Worm (Caenorhabditis elegans) whole organism, midembryonic: ENCODE results near the gene H12C20.7.

Source experiments
- T22C8.4 ChIP-seq: fragments of 200-800 bp; sonication (Bioruptor generic); IDR thresholded peaks from 2 replicates; pipeline ENCODE4 v1.3.6; 2022; ENCODE audit warnings: missing genetic modification characterization, missing compliant biosample characterization
- cog-1 ChIP-seq: sonication (generic microtip); optimal IDR thresholded peaks from 2 replicates; lab custom pipeline; 2016; ENCODE audit warnings: missing genetic modification characterization, missing compliant biosample characterization
- flt-1 ChIP-seq: fragments of 200-800 bp; sonication (Bioruptor generic); IDR thresholded peaks from 2 replicates; pipeline ENCODE4 v1.3.6; 2022; ENCODE audit warnings: missing genetic modification characterization, missing compliant biosample characterization
- klf-2 ChIP-seq: fragments of 200-800 bp; sonication (Bioruptor generic); conservative IDR thresholded peaks from 2 replicates; pipeline ENCODE4 v1.3.6; 2022; ENCODE audit warnings: missing genetic modification reagents, missing genetic modification characterization, missing compliant biosample characterization
- med-1 ChIP-seq: sonication (generic microtip); optimal IDR thresholded peaks from 2 replicates; lab custom pipeline; 2017; ENCODE audit warnings: missing genetic modification characterization, mild to moderate bottlenecking, missing compliant biosample characterization, antibody characterized with exemption, missing genetic modification reagents; ENCODE audit not compliant: insufficient read depth
- ref-1 ChIP-seq: fragments of 200-800 bp; sonication (Bioruptor generic); conservative IDR thresholded peaks from 2 replicates; pipeline ENCODE4 v1.3.6; 2022; ENCODE audit warnings: missing genetic modification reagents, missing genetic modification characterization, missing compliant biosample characterization
- tab-1 ChIP-seq: fragments of 200-800 bp; sonication (Bioruptor generic); IDR thresholded peaks from 2 replicates; pipeline ENCODE4 v1.3.6; 2022; ENCODE audit warnings: missing genetic modification characterization, missing compliant biosample characterization
- ztf-23 ChIP-seq: fragments of 200-800 bp; sonication (Bioruptor generic); IDR thresholded peaks from 2 replicates; pipeline ENCODE4 v1.3.6; 2022; ENCODE audit warnings: missing genetic modification reagents, missing genetic modification characterization, missing compliant biosample characterization
- ztf-29 ChIP-seq: fragments of 200-800 bp; sonication (Bioruptor generic); IDR thresholded peaks from 2 replicates; pipeline ENCODE4 v1.3.6; 2022; ENCODE audit warnings: missing genetic modification reagents, missing genetic modification characterization, missing compliant biosample characterization

Gene H12C20.7

DNA sequence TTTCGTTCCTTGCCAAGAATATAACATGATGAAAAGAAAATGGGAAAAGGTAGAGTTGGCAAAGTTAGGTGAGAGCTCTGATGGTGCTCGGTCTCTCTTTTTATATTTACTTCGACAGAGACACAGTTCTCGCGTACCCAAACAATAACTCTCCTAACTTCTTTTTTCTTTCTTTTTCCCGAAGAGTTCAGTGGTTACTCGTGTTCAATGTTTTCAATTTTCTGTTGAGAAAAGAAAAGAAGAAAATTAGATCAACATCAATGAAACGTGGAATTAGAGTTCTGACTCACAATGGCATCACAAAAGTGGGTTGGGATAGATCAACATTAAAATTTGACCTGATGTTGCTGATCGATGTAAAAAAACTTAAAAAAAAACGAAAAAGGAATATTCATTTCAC, 33.6 kb upstream of the H12C20.7 start, which contains the start of gene idpp-16:
TSS of gene idpp-16 (minus strand) at position 101 of the 400 bp plus-strand sequence.
- TF ChIP-seq cog-1: no peak
- no peak for TF ChIP-seq T22C8.4
- no peak for TF ChIP-seq ref-1
- no peak for TF ChIP-seq ztf-23 (GFP tag; lab: Robert Waterston, UW)
- TF ChIP-seq tab-1 (GFP tag; lab: Robert Waterston, UW): no peak
- TF ChIP-seq flt-1: no peak
- no peak for TF ChIP-seq klf-2 (GFP tag; lab: Robert Waterston, UW)
- no peak for TF ChIP-seq ztf-29
- no peak for TF ChIP-seq med-1 (GFP tag; lab: Kevin White, UChicago)

DNA sequence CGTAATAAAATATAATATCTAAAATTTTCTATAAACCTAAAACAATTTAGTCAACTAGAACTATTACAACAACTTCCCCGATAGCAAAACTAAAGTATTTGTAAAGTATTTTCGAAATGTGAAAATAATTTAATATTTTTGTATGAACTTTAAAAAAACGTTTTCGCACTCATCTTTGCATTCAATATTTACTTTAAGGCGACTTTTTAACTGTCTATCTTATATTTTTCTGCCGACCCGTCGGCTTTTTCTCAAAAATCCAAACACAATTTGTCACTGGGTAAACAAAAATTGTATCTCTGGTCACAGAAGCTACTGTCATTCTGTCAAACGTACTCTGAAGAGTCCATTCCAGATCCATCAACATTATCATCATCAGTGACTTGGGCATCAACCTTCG, 32.4 kb upstream of the H12C20.7 start:
- TF ChIP-seq tab-1 (GFP tag; lab: Robert Waterston, UW) (no peak), flt-1 (no peak), klf-2 (GFP tag; lab: Robert Waterston, UW) (no peak), ztf-29 (no peak), cog-1 (no peak), T22C8.4 (no peak), med-1 (GFP tag; lab: Kevin White, UChicago) (no peak), ref-1 (no peak), ztf-23 (GFP tag; lab: Robert Waterston, UW) (no peak)

DNA sequence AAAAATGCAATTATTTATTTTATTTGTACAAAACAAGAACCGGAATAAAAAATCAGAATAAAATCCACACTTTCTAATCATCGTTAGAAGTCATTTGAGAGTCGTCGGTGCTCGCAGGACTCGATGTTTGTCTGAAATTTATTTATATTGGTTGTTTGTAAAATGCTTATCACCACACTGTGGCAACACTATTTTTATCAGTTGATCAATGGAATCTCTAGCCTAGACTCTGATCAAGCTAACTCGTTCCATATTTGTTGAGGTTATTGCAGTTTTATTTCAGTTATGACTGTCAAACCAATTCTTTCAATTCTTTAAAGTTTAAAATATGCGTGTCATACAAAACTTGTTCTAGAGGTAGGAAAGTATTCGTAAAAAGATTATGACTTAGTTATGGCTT, 31.7 kb upstream of the H12C20.7 start, which contains the start of gene dhs-20:
TSS of gene dhs-20 (minus strand) at position 80 of the 400 bp plus-strand sequence.
- TF ChIP-seq klf-2 (GFP tag; lab: Robert Waterston, UW): no peak
- no peak for TF ChIP-seq ztf-23 (GFP tag; lab: Robert Waterston, UW)
- TF ChIP-seq cog-1: no peak
- no peak for TF ChIP-seq ztf-29
- TF ChIP-seq ref-1: no peak
- TF ChIP-seq tab-1 (GFP tag; lab: Robert Waterston, UW): no peak

DNA sequence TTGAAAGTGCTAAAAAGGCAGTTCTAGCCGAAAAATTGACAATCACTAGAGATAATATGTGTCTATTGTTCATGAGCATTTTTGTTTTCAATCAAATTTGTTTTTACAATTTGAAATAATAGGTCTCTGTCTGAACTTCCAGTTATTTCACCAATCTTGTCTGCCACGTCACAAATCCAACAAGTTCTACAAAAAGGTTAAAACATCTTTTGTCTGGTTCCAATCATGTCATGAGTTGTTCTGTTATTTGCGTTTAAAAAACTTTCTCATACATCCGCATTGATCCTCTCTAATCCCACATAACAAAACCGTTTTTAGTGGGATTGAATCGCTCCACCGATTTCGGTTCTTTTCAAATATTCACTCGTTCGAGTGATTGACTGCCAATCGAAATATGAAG, 28.0 kb upstream of the H12C20.7 start, which contains the start of gene F35B12.9:
TSS of gene F35B12.9 (plus strand) at position 372 of the 400 bp plus-strand sequence.
- no peak for TF ChIP-seq med-1 (GFP tag; lab: Kevin White, UChicago)
- no peak for TF ChIP-seq tab-1 (GFP tag; lab: Robert Waterston, UW)
- TF ChIP-seq T22C8.4: no peak
- no peak for TF ChIP-seq flt-1
- no peak for TF ChIP-seq ref-1
- no peak for TF ChIP-seq ztf-29
- TF ChIP-seq cog-1: no peak
- no peak for TF ChIP-seq ztf-23 (GFP tag; lab: Robert Waterston, UW)
- TF ChIP-seq klf-2 (GFP tag; lab: Robert Waterston, UW): no peak

DNA sequence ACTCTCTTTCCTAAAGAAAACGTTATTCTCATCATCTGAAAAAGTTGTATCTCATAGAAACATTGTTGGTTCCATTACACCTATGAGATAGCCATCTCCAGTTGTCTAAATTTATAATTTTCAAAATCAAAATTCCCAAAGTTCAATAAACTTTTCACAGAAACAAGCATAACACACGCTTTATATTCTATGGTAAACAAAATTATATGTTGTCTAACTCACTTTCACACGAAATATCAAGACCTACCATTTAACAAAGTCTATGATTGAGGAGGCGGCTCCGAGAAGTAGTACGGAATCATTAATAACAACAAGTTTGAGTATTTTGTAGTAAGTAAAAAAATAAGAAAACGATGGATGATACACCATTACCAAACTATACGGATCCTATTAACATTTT, 26.0 kb upstream of the H12C20.7 start, which contains the start of gene srx-84:
TSS of gene srx-84 (plus strand) at position 301 of the 400 bp plus-strand sequence.
- TF ChIP-seq ztf-23 (GFP tag; lab: Robert Waterston, UW) (no peak), med-1 (GFP tag; lab: Kevin White, UChicago) (no peak), flt-1 (no peak), cog-1 (no peak), ref-1 (no peak), T22C8.4 (no peak), tab-1 (GFP tag; lab: Robert Waterston, UW) (no peak), ztf-29 (no peak), klf-2 (GFP tag; lab: Robert Waterston, UW) (no peak)

DNA sequence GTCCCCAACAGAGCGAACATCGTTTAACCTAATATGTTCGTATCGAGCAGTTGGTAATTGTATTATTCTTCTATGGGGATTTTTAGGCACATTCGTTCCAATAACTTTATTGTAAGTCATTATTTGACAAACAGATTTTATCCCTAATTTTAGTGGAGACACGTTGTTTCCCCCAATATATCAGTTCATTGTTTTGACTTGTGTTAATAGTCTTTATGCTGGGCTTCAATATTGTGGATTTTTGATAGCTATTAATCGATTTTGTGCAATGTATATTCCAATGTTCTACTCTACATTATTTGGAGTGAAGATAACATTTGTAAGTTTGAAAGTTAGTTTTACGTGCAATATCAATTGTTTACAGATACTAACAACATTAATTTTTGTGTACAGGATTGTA, 21.1 kb upstream of the H12C20.7 start:
- TF ChIP-seq tab-1 (GFP tag; lab: Robert Waterston, UW) (no peak), ref-1 (no peak), klf-2 (GFP tag; lab: Robert Waterston, UW) (no peak), ztf-29 (no peak), T22C8.4 (no peak), ztf-23 (GFP tag; lab: Robert Waterston, UW) (no peak), med-1 (GFP tag; lab: Kevin White, UChicago) (no peak), cog-1 (no peak)

DNA sequence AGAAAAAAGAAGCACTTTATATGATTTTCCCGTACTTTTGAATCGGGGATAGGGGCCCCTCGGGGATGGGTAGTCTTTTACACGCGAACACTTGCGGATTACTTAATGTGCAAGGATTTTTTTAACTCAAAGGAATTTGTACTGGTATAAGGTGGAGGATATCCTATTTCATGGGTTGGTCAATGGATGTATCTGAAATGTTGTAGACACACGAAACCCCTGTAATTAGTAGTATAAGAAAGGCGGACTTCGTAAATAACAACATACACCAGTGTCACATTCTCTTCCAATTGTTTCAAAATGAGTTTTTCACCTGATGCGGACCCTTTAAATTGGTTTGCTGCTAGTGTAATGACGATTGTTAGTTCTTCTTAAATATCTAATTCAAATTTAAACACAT, 20.6 kb upstream of the H12C20.7 start, which contains the start of gene srx-80:
TSS of gene srx-80 (plus strand) at position 301 of the 400 bp plus-strand sequence.
- TF ChIP-seq ztf-23 (GFP tag; lab: Robert Waterston, UW): no peak
- no peak for TF ChIP-seq tab-1 (GFP tag; lab: Robert Waterston, UW)
- TF ChIP-seq med-1 (GFP tag; lab: Kevin White, UChicago): no peak
- TF ChIP-seq T22C8.4: no peak
- TF ChIP-seq flt-1: no peak
- no peak for TF ChIP-seq cog-1

DNA sequence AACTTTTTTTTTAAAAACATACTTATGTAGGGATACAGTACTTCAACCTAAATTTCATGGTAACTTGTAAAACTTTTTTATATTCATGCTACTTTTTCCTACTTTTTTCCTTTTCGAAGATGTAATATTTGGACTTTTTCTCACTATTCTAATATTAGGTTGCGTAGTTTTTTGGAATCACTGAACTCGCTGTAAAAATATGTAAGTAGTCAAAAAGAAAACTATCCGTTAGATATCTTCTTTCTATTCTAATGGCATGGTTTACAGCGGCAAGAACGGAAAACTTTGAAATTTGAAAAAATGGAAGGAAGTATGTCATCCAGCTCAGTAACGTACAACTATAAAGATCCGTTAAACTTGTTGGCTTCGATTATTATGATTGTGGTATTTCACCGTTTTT, 16.6 kb upstream of the H12C20.7 start, which contains the start of gene srx-82:
TSS of gene srx-82 (plus strand) at position 301 of the 400 bp plus-strand sequence.
- no peak for TF ChIP-seq klf-2 (GFP tag; lab: Robert Waterston, UW)
- TF ChIP-seq med-1 (GFP tag; lab: Kevin White, UChicago): no peak
- TF ChIP-seq tab-1 (GFP tag; lab: Robert Waterston, UW): no peak
- no peak for TF ChIP-seq cog-1
- TF ChIP-seq ztf-23 (GFP tag; lab: Robert Waterston, UW): no peak
- no peak for TF ChIP-seq flt-1
- no peak for TF ChIP-seq T22C8.4
- no peak for TF ChIP-seq ztf-29
- TF ChIP-seq ref-1: no peak

DNA sequence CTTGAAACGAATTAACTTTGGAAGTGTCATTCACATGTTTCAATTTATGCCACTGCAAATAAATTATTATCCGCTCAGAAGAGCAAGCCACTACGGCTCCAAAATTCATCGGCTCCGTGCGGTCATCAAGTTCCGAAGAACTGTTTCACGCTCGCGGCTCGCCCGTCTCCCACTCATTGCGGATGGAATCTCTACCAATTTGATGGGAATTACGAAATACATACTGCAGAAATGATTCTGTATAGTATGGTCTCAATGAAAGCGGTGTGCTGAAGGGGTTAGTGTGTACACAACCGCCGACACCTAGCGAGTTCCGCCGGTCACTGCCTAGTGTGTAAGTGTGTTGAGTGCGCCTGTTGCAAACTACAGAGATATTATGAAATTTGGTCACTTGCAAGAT, 12.3 kb upstream of the H12C20.7 start:
- TF ChIP-seq ztf-23 (GFP tag; lab: Robert Waterston, UW): no peak
- no peak for TF ChIP-seq ztf-29
- no peak for TF ChIP-seq med-1 (GFP tag; lab: Kevin White, UChicago)
- TF ChIP-seq cog-1: no peak
- TF ChIP-seq flt-1: no peak
- TF ChIP-seq T22C8.4: no peak
- no peak for TF ChIP-seq klf-2 (GFP tag; lab: Robert Waterston, UW)
- no peak for TF ChIP-seq tab-1 (GFP tag; lab: Robert Waterston, UW)

DNA sequence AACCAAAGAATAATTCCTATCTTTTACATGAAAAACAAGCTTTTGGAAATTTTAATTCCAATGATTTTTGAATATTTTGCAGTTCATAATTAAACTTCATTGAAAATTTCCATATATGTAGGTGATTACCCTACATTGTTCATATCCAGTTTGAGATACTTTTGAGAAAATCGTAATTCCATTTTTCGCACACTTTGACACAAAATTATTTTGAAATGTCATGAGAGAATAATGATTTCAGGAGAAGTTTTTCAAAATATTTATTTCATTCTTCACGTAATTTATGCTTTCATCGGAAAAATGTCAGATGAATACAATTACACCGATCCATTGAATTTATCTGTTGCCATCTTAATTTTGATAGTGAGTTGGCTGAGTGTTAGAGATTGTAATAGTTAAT, 10.4 kb upstream of the H12C20.7 start, which contains the start of gene srx-88:
TSS of gene srx-88 (plus strand) at position 301 of the 400 bp plus-strand sequence.
- no peak for TF ChIP-seq ref-1
- TF ChIP-seq ztf-29: no peak
- TF ChIP-seq T22C8.4: no peak
- no peak for TF ChIP-seq cog-1
- no peak for TF ChIP-seq klf-2 (GFP tag; lab: Robert Waterston, UW)
